Worm (Caenorhabditis elegans) whole organism, L2 larva: ENCODE data around the gene K06A4.2.

Experiments used
- nhr-237 ChIP-seq: fragments of 150-350 bp; optimal IDR thresholded peaks from 2 replicates; lab custom pipeline; 2014; ENCODE audit warnings: missing biosample characterization, missing genetic modification characterization
- skn-1 ChIP-seq: sonication (generic microtip); optimal IDR thresholded peaks from 2 replicates; lab custom pipeline; 2017; ENCODE audit warnings: missing biosample characterization, missing genetic modification characterization
- snpc-4 ChIP-seq: fragments of 150-350 bp; optimal IDR thresholded peaks from 2 replicates; lab custom pipeline; 2014; ENCODE audit warnings: missing biosample characterization, missing genetic modification characterization
- unc-39 ChIP-seq: fragments of 150-350 bp; optimal IDR thresholded peaks from 2 replicates; lab custom pipeline; 2014; ENCODE audit warnings: missing biosample characterization, missing genetic modification characterization

ce11 chrV:9465529-9465928 is 18.5 kb upstream of the K06A4.2 start:
- TF ChIP-seq nhr-237 (tag; lab: Kevin White, UChicago) (no peak), skn-1 (tag; lab: Kevin White, UChicago) (no peak), unc-39 (tag; lab: Kevin White, UChicago) (no peak), snpc-4 (no peak)
